Fruit fly (Drosophila melanogaster): ENCODE results near the gene CG42816.
A peak's percentile ranks its signal among the peaks of the same experiment; 100 is the strongest.

The CG42816 gene

dm6 chr3L:17846169-17846981 lies 49.0 kb upstream of the CG42816 start, which contains the start of the genes MED19 and CG7430 (continued):
- TF ChIP-seq nau (GFP tag; optimal IDR thresholded peaks at IDR 0.05) (no peak), schlank (tag; optimal IDR thresholded peaks at IDR 0.05) (no peak), stc (GFP tag; IDR thresholded peaks at IDR 0.05) (no peak), CG2120 (GFP tag; optimal IDR thresholded peaks at IDR 0.05) (no peak), CG5245 (GFP tag; optimal IDR thresholded peaks at IDR 0.05) (no peak), sisA (GFP tag; IDR thresholded peaks at IDR 0.05) (no peak), CG12155 (GFP tag; optimal IDR thresholded peaks at IDR 0.05) (no peak), CG7839 (tag; optimal IDR thresholded peaks at IDR 0.05) (no peak), CG10959 (GFP tag; IDR thresholded peaks at IDR 0.05) (no peak), CG10654 (GFP tag; optimal IDR thresholded peaks at IDR 0.05) (no peak), eyg (GFP tag; optimal IDR thresholded peaks at IDR 0.05) (no peak), sens-2 (GFP tag; IDR thresholded peaks at IDR 0.05) (no peak), CG30020 (tag; optimal IDR thresholded peaks at IDR 0.05) (peak; percentile 36), CG15073 (GFP tag; optimal IDR thresholded peaks at IDR 0.05) (no peak), slbo (GFP tag; IDR thresholded peaks at IDR 0.05) (peak; percentile 24; the same call in 1 of the 2 replicates), CG10565 (GFP tag; optimal IDR thresholded peaks at IDR 0.05) (no peak), nmo (GFP tag; optimal IDR thresholded peaks at IDR 0.05) (peak; percentile 45), disco-r (GFP tag; optimal IDR thresholded peaks at IDR 0.05) (no peak), Blimp-1 (GFP tag; optimal IDR thresholded peaks at IDR 0.05) (no peak), ATbp (GFP tag; optimal IDR thresholded peaks at IDR 0.05) (no peak), lab (GFP tag; optimal IDR thresholded peaks at IDR 0.05) (no peak), CG31365 (tag; optimal IDR thresholded peaks at IDR 0.05) (no peak), CG13775 (GFP tag; optimal IDR thresholded peaks at IDR 0.05) (no peak), Dad (GFP tag; optimal IDR thresholded peaks at IDR 0.05) (peak; percentile 2), BEAF-32 (GFP tag; optimal IDR thresholded peaks at IDR 0.05) (peak; percentile 80), dpn (GFP tag; optimal IDR thresholded peaks at IDR 0.05) (no peak), z (GFP tag; IDR thresholded peaks at IDR 0.05) (no peak), Ets65A (GFP tag) (peak; percentile 65), B-H1 (GFP tag; IDR thresholded peaks at IDR 0.05) (no peak), slou (GFP tag; optimal IDR thresholded peaks at IDR 0.05) (no peak), ind (GFP tag; optimal IDR thresholded peaks at IDR 0.05) (no peak), insv (GFP tag; optimal IDR thresholded peaks at IDR 0.05) (no peak), kni (GFP tag; optimal IDR thresholded peaks at IDR 0.05) (no peak), Ravus (GFP tag; IDR thresholded peaks at IDR 0.05) (no peak), CG12299 (tag; optimal IDR thresholded peaks at IDR 0.05) (no peak), Meics (GFP tag; optimal IDR thresholded peaks at IDR 0.05) (no peak), CG8388 (GFP tag; optimal IDR thresholded peaks at IDR 0.05) (no peak), knrl (GFP tag; IDR thresholded peaks at IDR 0.05; ENCODE audit: partially characterized antibody) (peak; percentile 44; the same call in 2 of the 3 replicates), CG13287 (GFP tag; IDR thresholded peaks at IDR 0.05; ENCODE audit: partially characterized antibody) (peak; percentile 33), Camta (GFP tag; optimal IDR thresholded peaks at IDR 0.05) (no peak), CkIIα-i1 (GFP tag; IDR thresholded peaks at IDR 0.05) (no peak), ranshi (GFP tag; IDR thresholded peaks at IDR 0.05) (no peak), Lpt (GFP tag; optimal IDR thresholded peaks at IDR 0.05) (no peak), grn (GFP tag; optimal IDR thresholded peaks at IDR 0.05) (no peak), Asciz (GFP tag; optimal IDR thresholded peaks at IDR 0.05) (no peak), Med (GFP tag) (peak; percentile 84), CG13894 (tag; optimal IDR thresholded peaks at IDR 0.05) (peak; percentile 17), CG13424 (tag; optimal IDR thresholded peaks at IDR 0.05) (no peak), pb (GFP tag; optimal IDR thresholded peaks at IDR 0.05) (no peak), CG6854 (GFP tag; optimal IDR thresholded peaks at IDR 0.05) (peak; percentile 34)

All from whole organism, embryonic.